Fruit fly (Drosophila melanogaster) S2 (cell line): ENCODE data around the gene Hr96.

ENCODE experiments used
- CG8478 ChIP-seq: fragments of >200 bp; optimal IDR thresholded peaks from 2 replicates; lab custom pipeline; 2018
- CTCF ChIP-seq, 2 experiments: fragments of >200 bp; optimal IDR thresholded peaks; 2 replicates each; lab custom pipeline; 2018

DNA sequence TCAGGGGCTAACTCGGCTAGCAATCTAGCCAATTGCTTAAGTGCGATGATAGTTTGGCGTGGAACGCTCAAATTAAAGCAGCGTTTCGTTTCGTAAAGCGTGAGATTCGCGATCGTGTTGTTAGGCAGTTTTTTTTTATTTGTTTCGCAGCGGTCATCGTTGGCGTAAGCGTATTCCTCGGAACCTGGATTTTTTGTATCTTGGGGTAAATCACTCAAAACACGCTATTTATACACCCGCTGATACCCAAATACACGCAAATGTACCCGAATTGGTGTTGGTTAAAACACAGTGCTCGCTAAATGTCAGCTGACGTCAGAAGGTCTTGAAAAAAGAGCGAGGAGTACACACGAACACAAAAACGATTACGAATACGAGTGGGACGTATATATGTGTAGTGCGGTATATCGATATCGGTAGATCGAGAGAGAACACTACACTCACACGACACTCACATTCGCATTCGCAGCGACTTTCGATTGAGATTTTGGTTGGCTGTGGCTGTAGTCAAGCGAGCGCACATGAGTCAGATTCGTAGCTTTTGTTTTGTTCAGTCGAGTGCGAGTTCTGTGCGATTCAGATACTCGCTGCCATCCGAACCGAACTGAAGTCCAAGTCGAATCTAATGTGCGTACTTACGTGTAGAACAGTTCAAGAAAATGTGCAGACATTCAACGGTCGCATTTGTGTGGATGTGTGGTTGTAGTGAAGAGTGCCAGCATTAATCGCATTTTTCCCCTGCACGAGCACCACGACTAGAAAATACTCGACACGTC is 24.9 kb downstream of the Hr96 start:
- TF ChIP-seq CG8478 (lab: Kevin White, UChicago), result no peak
- TF ChIP-seq CTCF (optimal IDR thresholded peaks at IDR 0.05; lab: Kevin White, UChicago), result no peak
